Fruit fly (Drosophila melanogaster) S2 (cell line): Measurements from ENCODE around the gene Marf.

Experiments
- CG8478 ChIP-seq: fragments of >200 bp; optimal IDR thresholded peaks from 2 replicates; lab custom pipeline; 2018
- CTCF ChIP-seq, 2 experiments: fragments of >200 bp; optimal IDR thresholded peaks; 2 replicates each; lab custom pipeline; 2018

DNA sequence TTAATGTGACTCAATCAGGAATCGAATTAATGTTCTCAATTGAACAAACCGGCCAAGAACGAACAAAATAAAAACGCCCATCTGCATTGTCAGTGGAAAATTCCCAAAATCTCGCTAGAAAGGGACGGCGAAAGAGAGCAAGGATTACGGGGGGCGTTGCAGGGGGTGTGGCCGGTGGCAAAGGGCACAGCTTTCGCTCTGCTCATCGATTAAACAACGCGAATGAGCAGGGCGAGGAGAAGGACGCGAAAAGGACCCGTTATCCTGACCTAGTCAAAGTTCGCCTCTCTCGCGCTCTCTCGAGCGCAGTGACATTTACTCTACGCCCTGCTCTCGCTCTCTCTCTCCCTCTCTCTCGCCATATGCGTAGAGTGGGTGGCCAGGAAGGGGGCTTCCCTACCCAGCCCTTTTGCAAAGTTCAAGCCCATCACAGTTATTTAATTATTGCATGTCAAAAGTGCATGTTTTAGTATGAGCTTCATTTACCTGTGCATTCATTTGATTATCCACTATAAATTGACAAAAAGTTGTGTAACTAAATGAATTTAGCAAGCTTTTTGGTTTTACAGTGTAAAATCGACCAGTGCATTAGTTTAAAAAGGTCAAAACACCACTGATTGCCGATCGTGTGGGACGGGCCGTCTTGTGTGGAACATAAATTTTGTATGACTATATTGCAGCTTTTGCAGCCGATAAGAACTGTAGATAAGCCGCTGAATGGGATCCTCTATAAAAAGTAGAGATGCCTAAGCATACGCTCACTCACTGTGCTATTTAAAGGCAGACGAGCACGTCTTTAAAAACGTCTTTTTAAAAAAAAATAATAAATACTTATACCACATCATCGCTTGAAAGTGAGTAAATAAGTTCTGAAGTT, 26.8 kb upstream of the Marf start:
- TF ChIP-seq CG8478 (lab: Kevin White, UChicago), result no peak
- no peak for TF ChIP-seq CTCF (optimal IDR thresholded peaks at IDR 0.05; lab: Kevin White, UChicago)
